Fruit fly (Drosophila melanogaster): ENCODE data around the gene ERp44.

The ERp44 gene

DNA sequence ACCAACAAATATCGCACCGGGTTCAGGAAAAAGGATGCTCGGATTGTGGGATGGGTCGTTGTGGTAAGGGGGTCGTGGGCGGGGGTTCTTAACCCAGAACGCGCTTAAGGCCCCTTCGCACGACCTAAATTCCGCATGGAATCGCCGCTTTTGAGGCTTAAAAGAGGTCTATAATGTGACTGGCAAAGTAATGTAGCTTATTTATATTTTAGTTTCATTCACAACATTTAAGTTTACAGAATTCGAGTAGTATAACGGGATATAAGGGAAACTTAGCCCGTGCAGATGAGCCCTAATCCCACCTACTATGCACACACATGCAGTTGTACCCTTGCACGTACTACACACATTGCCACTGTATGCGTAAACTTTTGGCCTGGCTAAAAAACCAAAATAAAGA, 18.7 kb downstream of the ERp44 start (continued):
- TF ChIP-seq Max (GFP tag; optimal IDR thresholded peaks at IDR 0.05), result peak; percentile 46
- TF ChIP-seq CG14667 (GFP tag; IDR thresholded peaks at IDR 0.05), result peak; percentile 65; the same call in 1 of the 2 replicates
- TF ChIP-seq az2 (GFP tag; optimal IDR thresholded peaks at IDR 0.05), result peak; percentile 71
- TF ChIP-seq abd-A (tag; optimal IDR thresholded peaks at IDR 0.05), result no peak
- peak; percentile 89 for TF ChIP-seq CG2678 (tag; optimal IDR thresholded peaks at IDR 0.05)
- no peak for TF ChIP-seq ftz-f1 (GFP tag; optimal IDR thresholded peaks at IDR 0.05)
- TF ChIP-seq CG30403 (GFP tag; optimal IDR thresholded peaks at IDR 0.05), result peak; percentile 57
- peak; percentile 77 for TF ChIP-seq CG2202 (tag; optimal IDR thresholded peaks at IDR 0.05)
- peak; percentile 32 for TF ChIP-seq Sry-β (GFP tag; optimal IDR thresholded peaks at IDR 0.05)
- TF ChIP-seq CG17912 (GFP tag; optimal IDR thresholded peaks at IDR 0.05), result peak; percentile 80
- peak; percentile 59; the same call in 1 of the 2 replicates for TF ChIP-seq sob (GFP tag; IDR thresholded peaks at IDR 0.05)
- TF ChIP-seq Mad (GFP tag; optimal IDR thresholded peaks at IDR 0.05), result peak; percentile 73
- TF ChIP-seq Mes4 (GFP tag; optimal IDR thresholded peaks at IDR 0.05), result peak; percentile 2
- TF ChIP-seq ssp (GFP tag; IDR thresholded peaks at IDR 0.05), result peak; percentile 29
- TF ChIP-seq CG34224 (GFP tag; IDR thresholded peaks at IDR 0.05; ENCODE audit: partially characterized antibody), result no peak
- peak; percentile 82 for TF ChIP-seq nerfin-1 (tag; optimal IDR thresholded peaks at IDR 0.05)
- TF ChIP-seq CG9932 (GFP tag; IDR thresholded peaks at IDR 0.05), result peak; percentile 53
- TF ChIP-seq Sox100B (GFP tag; optimal IDR thresholded peaks at IDR 0.05), result peak; percentile 82
- peak; percentile 71 for TF ChIP-seq CG6765 (GFP tag; optimal IDR thresholded peaks at IDR 0.05)
- peak; percentile 78 for TF ChIP-seq CG10959 (GFP tag; IDR thresholded peaks at IDR 0.05)
- TF ChIP-seq Rfx (GFP tag; IDR thresholded peaks at IDR 0.05), result peak; percentile 84
- peak; percentile 23 to 87 for TF ChIP-seq Hr51 (GFP tag; optimal IDR thresholded peaks at IDR 0.05)
- peak; percentile 76 for TF ChIP-seq kah (GFP tag; optimal IDR thresholded peaks at IDR 0.05)
- no peak for TF ChIP-seq CG16813 (GFP tag; IDR thresholded peaks at IDR 0.05; ENCODE audit: partially characterized antibody)
- peak; percentile 6; the same call in 1 of the 2 replicates for TF ChIP-seq E2f2 (GFP tag; IDR thresholded peaks at IDR 0.05)
- TF ChIP-seq H2.0 (GFP tag; IDR thresholded peaks at IDR 0.05), result peak; percentile 73
- TF ChIP-seq CG6683 (GFP tag; optimal IDR thresholded peaks at IDR 0.05), result peak; percentile 71
- TF ChIP-seq TFAM (GFP tag; optimal IDR thresholded peaks at IDR 0.05), result peak; percentile 51
- TF ChIP-seq trh (GFP tag; optimal IDR thresholded peaks at IDR 0.05), result peak; percentile 7
- TF ChIP-seq kni (GFP tag; optimal IDR thresholded peaks at IDR 0.05), result peak; percentile 85
- TF ChIP-seq cg (GFP tag; optimal IDR thresholded peaks at IDR 0.05), result peak; percentile 68
- peak; percentile 80 for TF ChIP-seq CG9727 (GFP tag; optimal IDR thresholded peaks at IDR 0.05)
- TF ChIP-seq zfh1 (GFP tag; IDR thresholded peaks at IDR 0.05), result peak; percentile 84
- TF ChIP-seq lbe (GFP tag; optimal IDR thresholded peaks at IDR 0.05), result peak; percentile 53
- TF ChIP-seq repo (GFP tag; optimal IDR thresholded peaks at IDR 0.05), result peak; percentile 60
- TF ChIP-seq nmo (GFP tag; optimal IDR thresholded peaks at IDR 0.05), result peak; percentile 75
- TF ChIP-seq CG6654 (GFP tag; optimal IDR thresholded peaks at IDR 0.05), result peak; percentile 57
- TF ChIP-seq z (GFP tag; IDR thresholded peaks at IDR 0.05), result no peak
- peak; percentile 82 for TF ChIP-seq ac (GFP tag; optimal IDR thresholded peaks at IDR 0.05)
- TF ChIP-seq CG15514 (GFP tag; optimal IDR thresholded peaks at IDR 0.05), result peak; percentile 64
- TF ChIP-seq Sin3A (optimal IDR thresholded peaks at IDR 0.05), result no peak
- peak; percentile 47; the same call in 1 of the 2 replicates for TF ChIP-seq CG17612 (GFP tag; IDR thresholded peaks at IDR 0.05)
- TF ChIP-seq Pdp1 (GFP tag; optimal IDR thresholded peaks at IDR 0.05), result peak; percentile 18 to 41
- peak; percentile 82 for TF ChIP-seq dysf (GFP tag; IDR thresholded peaks at IDR 0.05)
- peak; percentile 21 for TF ChIP-seq tup (GFP tag; optimal IDR thresholded peaks at IDR 0.05)
- TF ChIP-seq Atf6 (GFP tag; IDR thresholded peaks at IDR 0.05), result peak; percentile 64
- TF ChIP-seq pnt (GFP tag; optimal IDR thresholded peaks at IDR 0.05), result peak; percentile 56
- TF ChIP-seq CG2199 (GFP tag; IDR thresholded peaks at IDR 0.05), result peak; percentile 74; the same call in 2 of the 3 replicates
- TF ChIP-seq Deaf1 (tag; optimal IDR thresholded peaks at IDR 0.05), result peak; percentile 30
- peak; percentile 82 for TF ChIP-seq CG15269 (tag; optimal IDR thresholded peaks at IDR 0.05)
- TF ChIP-seq unpg (GFP tag; optimal IDR thresholded peaks at IDR 0.05), result peak; percentile 89

Data from whole organism, embryonic.